Worm (Caenorhabditis elegans): ENCODE measurements around the gene leo-1.
A peak's percentile ranks its signal among the peaks of the same experiment; 100 is the strongest.

- TF ChIP-seq bed-2 (GFP tag; IDR thresholded peaks at IDR 0.05) (no peak), chd-7 (tag; optimal IDR thresholded peaks at IDR 0.05) (no peak), F57A8.1 (GFP tag; optimal IDR thresholded peaks at IDR 0.05) (no peak), cebp-2 (GFP tag; IDR thresholded peaks at IDR 0.05) (no peak), snpc-4 (GFP tag; optimal IDR thresholded peaks at IDR 0.05) (no peak), snpc-4 (tag; optimal IDR thresholded peaks at IDR 0.05) (no peak), ceh-58 (GFP tag; IDR thresholded peaks at IDR 0.05) (no peak), ceh-40 (GFP tag; IDR thresholded peaks at IDR 0.05) (no peak), hmg-20 (GFP tag; IDR thresholded peaks at IDR 0.05) (no peak), efl-1 (GFP tag; optimal IDR thresholded peaks at IDR 0.05) (no peak), ztf-26 (tag; optimal IDR thresholded peaks at IDR 0.05) (no peak), attf-3 (GFP tag; conservative IDR thresholded peaks at IDR 0.05) (no peak), F49E8.2 (tag; optimal IDR thresholded peaks at IDR 0.05; ENCODE audit: insufficient read depth) (peak; percentile 7), Y95B8A.8 (GFP tag; IDR thresholded peaks at IDR 0.05) (no peak), ceh-79 (tag; optimal IDR thresholded peaks at IDR 0.05) (no peak)
Measured at ce11 chrIV:11320500-11320899, 8.7 kb downstream of the leo-1 start, which contains the start of gene edg-1.

Data from whole organism, young adult.